Worm (Caenorhabditis elegans): ENCODE data around the gene F38A5.8.

F38A5.8 gene

ce11 chrIV:6618607-6619006, 19.1 kb downstream of the F38A5.8 start:
- no peak for TF ChIP-seq unc-62 (GFP tag; optimal IDR thresholded peaks at IDR 0.05)

DNA sequence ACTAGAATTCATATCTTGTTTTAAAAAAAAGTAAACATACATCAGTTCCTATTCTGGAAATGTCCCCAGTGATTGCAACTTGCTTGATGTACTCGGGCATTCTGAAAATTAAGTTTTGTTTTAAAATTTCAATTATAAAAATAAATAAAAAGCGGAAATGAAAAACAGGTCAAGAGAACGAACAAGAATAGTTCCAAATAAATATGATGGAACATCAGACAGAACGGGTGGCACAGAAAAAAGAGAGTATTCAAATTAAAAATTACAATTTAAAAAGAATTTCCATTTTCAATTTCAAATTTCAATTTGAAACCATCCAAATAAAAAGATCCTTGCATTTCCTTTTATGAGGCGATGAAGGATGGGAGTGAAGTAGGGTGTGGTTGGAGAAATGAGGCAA, 21.7 kb downstream of the F38A5.8 start, which contains the start of gene C01B10.3:
Gene C01B10.3, minus strand, starts transcription at position 101 of the 400 bp plus-strand sequence.
- no peak for TF ChIP-seq unc-62 (GFP tag; optimal IDR thresholded peaks at IDR 0.05)

DNA sequence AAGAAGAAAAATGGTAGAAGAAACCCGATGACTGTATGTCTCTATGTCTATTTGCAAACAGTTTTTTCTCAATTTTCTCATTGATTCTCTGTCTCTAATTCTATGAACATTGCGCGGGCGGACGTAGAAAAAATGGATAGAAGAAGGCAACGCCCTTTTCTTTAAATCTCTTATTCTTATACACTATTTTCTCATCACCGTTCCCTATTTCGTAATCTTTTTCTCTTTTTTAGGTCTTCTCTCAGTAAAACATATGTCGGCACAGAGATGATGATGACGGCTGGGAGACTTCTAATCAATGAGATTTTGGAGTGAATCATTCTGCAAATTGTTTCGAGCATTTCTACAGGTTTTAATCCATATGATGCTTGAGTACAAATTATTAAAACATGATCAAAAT, 22.6 kb downstream of the F38A5.8 start:
- TF ChIP-seq unc-62 (GFP tag; optimal IDR thresholded peaks at IDR 0.05): no peak

ce11 chrIV:6623390-6623789, 23.8 kb downstream of the F38A5.8 start, which contains the start of gene C01B10.44:
Gene C01B10.44 (plus strand): TSS chrIV:6623690.
- no peak for TF ChIP-seq unc-62 (GFP tag; optimal IDR thresholded peaks at IDR 0.05)

DNA sequence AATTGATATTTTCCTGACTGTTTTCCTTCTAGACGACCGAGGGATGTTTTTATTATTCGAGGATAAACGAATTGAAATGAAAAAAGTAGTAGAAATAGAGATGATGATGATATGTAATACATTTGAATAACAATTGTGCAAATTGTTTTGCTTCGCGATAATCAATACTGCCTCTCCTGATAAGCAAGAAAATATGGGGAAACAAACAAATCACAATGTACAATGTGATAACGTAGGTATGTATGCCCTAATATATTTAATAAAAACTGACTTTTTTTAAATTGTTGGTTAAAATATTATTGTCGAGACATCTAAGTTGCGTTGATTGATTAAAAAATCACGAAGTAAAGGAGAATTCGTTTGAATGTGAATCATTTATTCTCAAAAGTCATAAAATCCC, 28.3 kb downstream of the F38A5.8 start, which contains the start of gene cest-5.2:
Gene cest-5.2, minus strand, starts transcription at position 128 of the 400 bp plus-strand sequence.
- no peak for TF ChIP-seq unc-62 (GFP tag; optimal IDR thresholded peaks at IDR 0.05)

DNA sequence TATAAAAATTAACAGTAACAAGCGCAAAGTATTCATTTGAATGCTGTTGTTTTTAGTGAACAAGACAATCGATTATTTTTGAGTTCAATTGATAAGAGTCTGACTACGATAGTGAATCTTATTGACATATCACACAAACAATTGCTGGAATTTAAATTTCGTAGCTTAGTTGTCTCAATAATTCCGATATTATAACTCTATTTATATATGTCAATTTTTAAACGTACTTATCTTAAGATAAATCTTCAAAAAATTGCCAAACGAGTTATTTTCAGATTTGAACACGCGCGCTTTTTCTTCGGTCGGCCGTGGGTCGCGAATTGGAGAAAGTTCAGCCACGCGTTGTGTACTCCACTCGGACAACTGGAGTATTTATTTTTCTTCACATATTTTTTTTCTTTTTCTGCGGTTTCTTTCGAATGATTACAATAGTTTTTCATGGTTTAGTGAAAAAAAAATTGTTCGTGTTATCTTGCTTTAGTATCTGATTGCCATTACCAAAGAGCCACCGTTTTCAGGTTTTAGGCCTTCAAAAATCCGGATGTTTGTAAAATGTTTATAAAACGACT, 32.2 kb downstream of the F38A5.8 start, which contains the start of the genes cest-5.1 and C01B10.9:
Gene cest-5.1, minus strand, starts transcription at position 51 of the 569 bp plus-strand sequence.
Gene C01B10.9, plus strand, starts transcription at position 519 of the 569 bp plus-strand sequence.
- TF ChIP-seq unc-62 (GFP tag; optimal IDR thresholded peaks at IDR 0.05): no peak

DNA sequence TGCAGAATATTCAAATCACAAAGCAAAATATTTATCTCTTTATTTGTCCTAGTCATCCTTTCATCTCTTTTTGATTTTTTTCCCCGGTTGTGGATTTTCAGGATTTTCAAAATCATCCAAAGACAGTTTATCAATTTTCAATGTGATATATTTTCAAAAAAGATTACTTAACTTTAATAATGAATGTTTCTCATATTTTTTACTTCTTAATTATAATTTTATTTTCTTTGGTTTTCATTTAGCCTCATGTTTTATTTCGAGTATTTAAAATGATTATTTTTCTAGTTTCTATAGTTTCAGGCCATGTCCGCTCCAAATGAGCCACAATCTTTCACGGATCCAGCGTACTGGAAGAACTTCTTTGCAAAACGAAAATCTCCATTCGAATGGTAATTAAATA, 35.2 kb downstream of the F38A5.8 start, which contains the start of gene metl-13:
Gene metl-13, plus strand, starts transcription at position 301 of the 400 bp plus-strand sequence.
- TF ChIP-seq unc-62 (GFP tag; optimal IDR thresholded peaks at IDR 0.05): no peak

DNA sequence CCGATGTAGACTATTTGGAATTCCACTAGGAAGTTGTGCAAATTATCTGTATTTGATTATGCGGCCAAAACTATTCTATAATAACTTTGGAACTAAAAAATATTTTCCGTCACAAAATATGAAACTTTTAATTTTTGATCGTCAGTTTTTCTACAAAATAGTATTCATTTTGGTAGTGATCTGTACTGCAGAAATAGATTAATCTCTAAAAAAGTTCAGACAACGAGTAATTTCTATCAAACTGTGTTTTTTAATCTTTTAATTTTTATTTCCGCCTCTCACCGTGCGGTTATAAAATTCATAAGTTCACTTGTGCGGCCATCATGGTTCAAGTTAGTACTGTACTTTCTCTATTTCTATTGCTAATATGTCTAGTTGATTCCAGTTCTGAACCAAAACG, 38.7 kb downstream of the F38A5.8 start, which contains the start of gene C01B10.7:
Gene C01B10.7, plus strand, starts transcription at position 301 of the 400 bp plus-strand sequence.
- TF ChIP-seq unc-62 (GFP tag; optimal IDR thresholded peaks at IDR 0.05): no peak

ce11 chrIV:6639880-6640279, 40.3 kb downstream of the F38A5.8 start, which contains the start of gene C01B10.6:
Gene C01B10.6 (plus strand): TSS chrIV:6640180.
- no peak for TF ChIP-seq unc-62 (GFP tag; optimal IDR thresholded peaks at IDR 0.05)

- TF ChIP-seq unc-62 (GFP tag; optimal IDR thresholded peaks at IDR 0.05): no peak
These were observed 46.5 kb downstream of the F38A5.8 start, which contains the start of gene hil-7 for ce11 chrIV:6645867-6646655. Gene hil-7 (plus strand): TSS chrIV:6646312.

ce11 chrIV:6646905-6647304, 47.4 kb downstream of the F38A5.8 start:
- no peak for TF ChIP-seq unc-62 (GFP tag; optimal IDR thresholded peaks at IDR 0.05)

- TF ChIP-seq unc-62 (GFP tag; optimal IDR thresholded peaks at IDR 0.05): no peak
These were observed 49.1 kb downstream of the F38A5.8 start for ce11 chrIV:6648625-6649024.

All from whole organism, dauer.